Fruit fly (Drosophila melanogaster) whole organism, embryonic: ENCODE results near the gene Cp7Fa.

ENCODE experiments used
- Adf1 ChIP-seq: fragments of 200-800 bp; sonication (Bioruptor generic); IDR thresholded peaks from 2 replicates; pipeline ENCODE4 v1.3.6; 2022; ENCODE audit warnings: missing biosample characterization, missing genetic modification characterization
- CG10321 ChIP-seq: fragments of 200-800 bp; sonication (Bioruptor generic); IDR thresholded peaks from 2 replicates; pipeline ENCODE4 v1.3.6; 2022; ENCODE audit warnings: missing biosample characterization, missing genetic modification characterization
- CG10959 ChIP-seq: fragments of 200-800 bp; sonication (Bioruptor generic); IDR thresholded peaks from 2 replicates; pipeline ENCODE4 v1.3.6; 2022; ENCODE audit warnings: missing biosample characterization, missing genetic modification characterization
- CG11696 ChIP-seq: fragments of 200-800 bp; sonication (Bioruptor generic); IDR thresholded peaks from 2 replicates; pipeline ENCODE4 v1.3.6; 2022; ENCODE audit warnings: missing biosample characterization, missing genetic modification characterization
- CG12155 ChIP-seq: fragments of 200-800 bp; sonication (Bioruptor generic); optimal IDR thresholded peaks from 3 replicates; lab custom pipeline; 2016; ENCODE audit warnings: missing biosample characterization, missing genetic modification characterization
- CG12744 ChIP-seq: fragments of 200-800 bp; sonication (Bioruptor generic); optimal IDR thresholded peaks from 2 replicates; lab custom pipeline; 2016; ENCODE audit warnings: missing biosample characterization, missing genetic modification characterization
- CG13287 ChIP-seq: fragments of 200-800 bp; sonication (Bioruptor generic); IDR thresholded peaks from 2 replicates; pipeline ENCODE4 v1.3.6; 2022; ENCODE audit warnings: missing biosample characterization, missing genetic modification characterization; ENCODE audit not compliant: partially characterized antibody
- CG13775 ChIP-seq: fragments of 200-800 bp; sonication (Bioruptor generic); optimal IDR thresholded peaks from 3 replicates; lab custom pipeline; 2017; ENCODE audit warnings: missing biosample characterization, mild to moderate bottlenecking, missing genetic modification characterization
- CG14014 ChIP-seq: fragments of 200-800 bp; sonication (Bioruptor generic); IDR thresholded peaks from 2 replicates; pipeline ENCODE4 v1.3.6; 2022; ENCODE audit warnings: missing biosample characterization, missing genetic modification characterization
- CG1647 ChIP-seq: fragments of 200-800 bp; sonication (Bioruptor generic); optimal IDR thresholded peaks from 3 replicates; lab custom pipeline; 2016; ENCODE audit warnings: missing biosample characterization, missing genetic modification characterization
- CG16863 ChIP-seq: fragments of 200-800 bp; sonication (Bioruptor generic); optimal IDR thresholded peaks from 3 replicates; lab custom pipeline; 2016; ENCODE audit warnings: missing biosample characterization, missing genetic modification characterization
- CG17186 ChIP-seq: fragments of 200-800 bp; sonication (Bioruptor generic); optimal IDR thresholded peaks from 3 replicates; lab custom pipeline; 2017; ENCODE audit warnings: missing biosample characterization, missing genetic modification reagents, missing genetic modification characterization
- CG17912 ChIP-seq: fragments of 200-800 bp; sonication (Bioruptor generic); optimal IDR thresholded peaks from 2 replicates; lab custom pipeline; 2018; ENCODE audit warnings: missing biosample characterization, mild to moderate bottlenecking, missing genetic modification characterization
- CG18764 ChIP-seq: fragments of 200-800 bp; sonication (Bioruptor generic); optimal IDR thresholded peaks from 3 replicates; lab custom pipeline; 2016; ENCODE audit warnings: missing biosample characterization, missing genetic modification characterization
- CG33557 ChIP-seq: fragments of 200-800 bp; sonication (Bioruptor generic); optimal IDR thresholded peaks from 2 replicates; lab custom pipeline; 2019; ENCODE audit warnings: missing biosample characterization, mild to moderate bottlenecking, missing genetic modification characterization, moderate library complexity
- CG3726 ChIP-seq: fragments of 200-800 bp; sonication (Bioruptor generic); IDR thresholded peaks from 3 replicates; pipeline ENCODE4, ENCODE4 v1.3.6; 2022; ENCODE audit warnings: missing biosample characterization, missing genetic modification characterization
- CG6175 ChIP-seq: fragments of 200-800 bp; sonication (Bioruptor generic); IDR thresholded peaks from 3 replicates; pipeline ENCODE4 v1.3.6; 2022; ENCODE audit warnings: missing biosample characterization, missing genetic modification characterization
- CG6683 ChIP-seq: fragments of 200-800 bp; sonication (Bioruptor generic); optimal IDR thresholded peaks from 2 replicates; lab custom pipeline; 2017; ENCODE audit warnings: missing biosample characterization, mild to moderate bottlenecking, missing genetic modification characterization, missing genetic modification reagents
- CG6765 ChIP-seq: fragments of 200-800 bp; sonication (Bioruptor generic); optimal IDR thresholded peaks from 3 replicates; lab custom pipeline; 2017; ENCODE audit warnings: missing biosample characterization, mild to moderate bottlenecking, missing genetic modification characterization
- CG7839 ChIP-seq: fragments of 200-800 bp; sonication (Bioruptor generic); optimal IDR thresholded peaks from 3 replicates; lab custom pipeline; 2018; ENCODE audit warnings: missing biosample characterization, mild to moderate bottlenecking, missing genetic modification characterization, moderate library complexity
- CkIIα-i1 ChIP-seq: fragments of 200-800 bp; sonication (Bioruptor generic); IDR thresholded peaks from 2 replicates; pipeline ENCODE4 v1.3.6; 2022; ENCODE audit warnings: missing biosample characterization, missing genetic modification characterization
- ERR ChIP-seq: fragments of 200-800 bp; sonication (Bioruptor generic); optimal IDR thresholded peaks from 2 replicates; lab custom pipeline; 2016; ENCODE audit warnings: missing biosample characterization, missing genetic modification characterization
- Fer1 ChIP-seq: fragments of 200-800 bp; sonication (Bioruptor generic); optimal IDR thresholded peaks from 2 replicates; lab custom pipeline; 2017; ENCODE audit warnings: missing biosample characterization, mild to moderate bottlenecking, missing genetic modification characterization
- HmgD ChIP-seq: fragments of 200-800 bp; sonication (Bioruptor generic); optimal IDR thresholded peaks from 3 replicates; lab custom pipeline; 2016; ENCODE audit warnings: missing biosample characterization, missing genetic modification characterization
- Lpt ChIP-seq: fragments of >200 bp; optimal IDR thresholded peaks from 2 replicates; lab custom pipeline; 2018; ENCODE audit warnings: missing biosample characterization, missing genetic modification characterization
- Mad ChIP-seq: fragments of 200-800 bp; sonication (Bioruptor generic); optimal IDR thresholded peaks from 2 replicates; lab custom pipeline; 2016; ENCODE audit warnings: missing biosample characterization, missing genetic modification characterization
- NC2α ChIP-seq: fragments of 200-800 bp; sonication (Bioruptor generic); optimal IDR thresholded peaks from 2 replicates; lab custom pipeline; 2016; ENCODE audit warnings: missing biosample characterization, missing genetic modification characterization
- NC2β ChIP-seq: fragments of 200-800 bp; sonication (Bioruptor generic); optimal IDR thresholded peaks from 2 replicates; lab custom pipeline; 2016; ENCODE audit warnings: missing biosample characterization, missing genetic modification characterization
- Oli ChIP-seq: fragments of 200-800 bp; sonication (Bioruptor generic); optimal IDR thresholded peaks from 2 replicates; lab custom pipeline; 2018; ENCODE audit warnings: missing biosample characterization, mild to moderate bottlenecking, missing genetic modification characterization, moderate library complexity
- Opbp ChIP-seq: fragments of 200-800 bp; sonication (Bioruptor generic); IDR thresholded peaks from 3 replicates; pipeline ENCODE4 v1.3.6; 2022; ENCODE audit warnings: missing biosample characterization, missing genetic modification characterization; ENCODE audit not compliant: partially characterized antibody
- Ssrp ChIP-seq: fragments of 200-800 bp; sonication (Bioruptor generic); optimal IDR thresholded peaks from 2 replicates; lab custom pipeline; 2018; ENCODE audit warnings: missing biosample characterization, mild to moderate bottlenecking, missing genetic modification characterization, moderate library complexity
- Xbp1 ChIP-seq: fragments of 200-800 bp; sonication (Bioruptor generic); optimal IDR thresholded peaks from 3 replicates; lab custom pipeline; 2016; ENCODE audit warnings: missing biosample characterization, mild to moderate bottlenecking, missing genetic modification characterization
- Xrp1 ChIP-seq: fragments of 200-800 bp; sonication (Bioruptor generic); IDR thresholded peaks from 2 replicates; pipeline ENCODE4 v1.3.6; 2022; ENCODE audit warnings: missing biosample characterization, missing genetic modification characterization
- cg ChIP-seq: fragments of 200-800 bp; sonication (Bioruptor generic); optimal IDR thresholded peaks from 3 replicates; lab custom pipeline; 2019; ENCODE audit warnings: missing biosample characterization, mild to moderate bottlenecking, missing genetic modification characterization, moderate library complexity
- danr ChIP-seq: fragments of 200-800 bp; sonication (Bioruptor generic); IDR thresholded peaks from 2 replicates; pipeline ENCODE4 v1.3.6; 2022; ENCODE audit warnings: missing biosample characterization, missing genetic modification characterization
- gcm2 ChIP-seq: fragments of 200-800 bp; sonication (Bioruptor generic); optimal IDR thresholded peaks from 2 replicates; lab custom pipeline; 2016; ENCODE audit warnings: missing biosample characterization, missing genetic modification characterization
- gem ChIP-seq: fragments of 200-800 bp; sonication (Bioruptor generic); optimal IDR thresholded peaks from 2 replicates; lab custom pipeline; 2019; ENCODE audit warnings: missing biosample characterization, mild to moderate bottlenecking, missing genetic modification characterization, moderate library complexity
- gsb ChIP-seq: fragments of 200-800 bp; sonication (Bioruptor generic); IDR thresholded peaks from 2 replicates; pipeline ENCODE4 v1.3.6; 2022; ENCODE audit warnings: missing biosample characterization, missing genetic modification characterization
- her ChIP-seq: fragments of 200-800 bp; sonication (Bioruptor generic); optimal IDR thresholded peaks from 2 replicates; lab custom pipeline; 2016; ENCODE audit warnings: missing biosample characterization, missing genetic modification characterization
- hkb ChIP-seq, 2 experiments: fragments of 200-800 bp in 1 of 2; fragments of >200 bp in 1 of 2; sonication (Bioruptor generic) in 1 of 2; IDR thresholded peaks in 1 of 2; optimal IDR thresholded peaks in 1 of 2; 2 replicates each; pipeline versions ENCODE4 v1.3.6 to Lab custom; 2017 to 2022; ENCODE audit warnings: missing biosample characterization in 1 of 2, missing genetic modification characterization in 1 of 2
- inv ChIP-seq: fragments of 200-800 bp; sonication (Bioruptor generic); IDR thresholded peaks from 2 replicates; pipeline ENCODE4 v1.3.6; 2022; ENCODE audit warnings: missing biosample characterization, missing genetic modification characterization; ENCODE audit not compliant: partially characterized antibody
- kay ChIP-seq: fragments of 200-800 bp; sonication (Bioruptor generic); optimal IDR thresholded peaks from 2 replicates; lab custom pipeline; 2016; ENCODE audit warnings: missing biosample characterization, missing genetic modification characterization
- onecut ChIP-seq: fragments of 200-800 bp; sonication (Bioruptor generic); IDR thresholded peaks from 2 replicates; pipeline ENCODE4 v1.3.6; 2022; ENCODE audit warnings: missing biosample characterization, missing genetic modification characterization
- p53 ChIP-seq: fragments of 200-800 bp; sonication (Bioruptor generic); optimal IDR thresholded peaks from 2 replicates; lab custom pipeline; 2016; ENCODE audit warnings: missing biosample characterization, missing genetic modification characterization
- pan ChIP-seq, 4 experiments: fragments of >200 bp in 3 of 4; fragments of 200-800 bp in 1 of 4; sonication (Bioruptor generic) in 1 of 4; optimal IDR thresholded peaks in 3 of 4; IDR thresholded peaks in 1 of 4; 2 replicates each; pipeline versions ENCODE4 v1.3.6 to Lab custom; 2017 to 2022; ENCODE audit warnings: missing biosample characterization in 2 of 4, missing genetic modification characterization in 2 of 4, mixed read lengths in 1 of 4
- peb ChIP-seq: fragments of 200-800 bp; sonication (Bioruptor generic); IDR thresholded peaks from 2 replicates; pipeline ENCODE4 v1.3.6; 2022; ENCODE audit warnings: missing biosample characterization, missing genetic modification characterization
- sens-2 ChIP-seq: fragments of 200-800 bp; sonication (Bioruptor generic); IDR thresholded peaks from 2 replicates; pipeline ENCODE4 v1.3.6; 2022; ENCODE audit warnings: missing biosample characterization, missing genetic modification characterization
- shn ChIP-seq: fragments of 200-800 bp; sonication (Bioruptor generic); optimal IDR thresholded peaks from 3 replicates; lab custom pipeline; 2016; ENCODE audit warnings: missing biosample characterization, missing genetic modification characterization
- slbo ChIP-seq: fragments of 200-800 bp; sonication (Bioruptor generic); IDR thresholded peaks from 2 replicates; pipeline ENCODE4 v1.3.6; 2022; ENCODE audit warnings: missing biosample characterization, missing genetic modification characterization
- unpg ChIP-seq: fragments of 200-800 bp; sonication (Bioruptor generic); optimal IDR thresholded peaks from 3 replicates; lab custom pipeline; 2018; ENCODE audit warnings: missing biosample characterization, mild to moderate bottlenecking, missing genetic modification characterization, moderate library complexity
- vvl ChIP-seq: fragments of 200-800 bp; sonication (Bioruptor generic); IDR thresholded peaks from 2 replicates; pipeline ENCODE4 v1.3.6; 2022; ENCODE audit warnings: missing biosample characterization, missing genetic modification characterization

Cp7Fa gene

DNA sequence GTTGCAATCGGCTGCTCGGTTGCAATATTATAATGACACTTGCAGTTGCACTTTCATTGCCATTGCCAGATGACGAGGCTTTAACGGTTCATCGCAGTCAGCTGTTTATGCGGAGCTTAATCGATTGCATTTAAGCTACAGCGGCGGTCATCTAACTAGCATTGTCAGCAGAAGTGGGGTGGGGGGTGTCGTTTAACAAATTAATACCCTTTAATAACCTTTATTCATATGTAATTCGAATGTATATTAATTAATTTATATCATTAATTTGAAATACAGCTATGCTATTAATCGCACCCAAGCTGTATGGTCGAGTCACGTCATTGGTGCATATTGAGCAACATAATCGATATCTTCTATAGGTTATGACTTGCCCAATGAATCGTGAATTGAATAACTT is 22.2 kb downstream of the Cp7Fa start (continued):
- peak; percentile 62 for TF ChIP-seq Fer1 (GFP tag; lab: Kevin White, UChicago)
- TF ChIP-seq Xbp1 (GFP tag; lab: Kevin White, UChicago): peak; percentile 82
- peak; percentile 87 for TF ChIP-seq unpg (GFP tag; lab: Kevin White, UChicago)
- TF ChIP-seq Ssrp: peak; percentile 78
- TF ChIP-seq CG16863 (GFP tag; lab: Kevin White, UChicago): peak; percentile 11
- no peak for TF ChIP-seq p53 (GFP tag; lab: Kevin White, UChicago)
- TF ChIP-seq slbo (GFP tag; lab: Robert Waterston, UW): peak; percentile 78
- no peak for TF ChIP-seq CG12744 (GFP tag; lab: Kevin White, UChicago)
- TF ChIP-seq gsb: no peak; the same call in 1 of the 2 replicates
- TF ChIP-seq CG6175 (GFP tag; lab: Robert Waterston, UW): 0 out of 3 replicates have a peak, but pooled peaks have one; percentile 17
- TF ChIP-seq vvl (GFP tag; lab: Robert Waterston, UW): peak; percentile 92
- TF ChIP-seq Oli: peak; percentile 86
- TF ChIP-seq CG13287 (GFP tag; lab: Robert Waterston, UW): no peak
- no peak for TF ChIP-seq Opbp (GFP tag; lab: Robert Waterston, UW)
- TF ChIP-seq pan (optimal IDR thresholded peaks at IDR 0.05; lab: Kevin White, UChicago): no peak
- TF ChIP-seq pan (GFP tag; optimal IDR thresholded peaks at IDR 0.05 in 1 of 2, IDR thresholded peaks at IDR 0.05 in 1 of 2): peak in 1 of 2 experiments; percentile 90
- no peak for TF ChIP-seq Mad (GFP tag; lab: Kevin White, UChicago)
- TF ChIP-seq gem (tag; lab: Kevin White, UChicago): peak; percentile 84
- TF ChIP-seq CG17912: peak; percentile 13
- TF ChIP-seq Xrp1 (GFP tag; lab: Robert Waterston, UW): peak; percentile 83
- peak; percentile 87 for TF ChIP-seq onecut (GFP tag; lab: Robert Waterston, UW)
- peak; percentile 33; the same call in 1 of the 2 replicates for TF ChIP-seq CG10321 (GFP tag; lab: Robert Waterston, UW)
- TF ChIP-seq CG3726 (GFP tag; lab: Robert Waterston, UW): peak; percentile 81; the same call in 2 of the 3 replicates
- no peak for TF ChIP-seq Adf1 (GFP tag; lab: Robert Waterston, UW)
- TF ChIP-seq CG11696 (GFP tag; lab: Robert Waterston, UW): peak; percentile 86
- no peak for TF ChIP-seq CG33557
- TF ChIP-seq CkIIα-i1: no peak
- peak; percentile 81 for TF ChIP-seq sens-2 (GFP tag; lab: Robert Waterston, UW)
- no peak for TF ChIP-seq HmgD
- TF ChIP-seq NC2α (GFP tag; lab: Kevin White, UChicago): no peak
- TF ChIP-seq gcm2: no peak
- peak; percentile 54 for TF ChIP-seq kay
- TF ChIP-seq CG17186 (GFP tag; lab: Kevin White, UChicago): no peak
- TF ChIP-seq inv (GFP tag; lab: Robert Waterston, UW): no peak
- TF ChIP-seq CG1647: peak; percentile 48
- TF ChIP-seq shn (GFP tag; lab: Kevin White, UChicago): no peak
- no peak for TF ChIP-seq ERR (GFP tag; lab: Kevin White, UChicago)
- TF ChIP-seq CG6765 (GFP tag; lab: Kevin White, UChicago): no peak
- TF ChIP-seq CG18764 (GFP tag; lab: Kevin White, UChicago): peak; percentile 36
- TF ChIP-seq CG10959 (GFP tag; lab: Robert Waterston, UW): peak; percentile 66
- TF ChIP-seq NC2β: no peak
- TF ChIP-seq cg (GFP tag; lab: Kevin White, UChicago): no peak
- no peak for TF ChIP-seq CG6683 (GFP tag; lab: Kevin White, UChicago)
- peak; percentile 87 for TF ChIP-seq CG7839 (tag; lab: Kevin White, UChicago)
- TF ChIP-seq her: no peak
- TF ChIP-seq CG13775 (GFP tag; lab: Kevin White, UChicago): peak; percentile 49
- no peak for TF ChIP-seq hkb (optimal IDR thresholded peaks at IDR 0.05; lab: Kevin White, UChicago)
- peak; percentile 93 for TF ChIP-seq hkb (GFP tag; IDR thresholded peaks at IDR 0.05; lab: Robert Waterston, UW)
- peak; percentile 41 for TF ChIP-seq CG12155
- peak; percentile 78; the same call in 1 of the 2 replicates for TF ChIP-seq peb (GFP tag; lab: Robert Waterston, UW)
- peak; percentile 85 for TF ChIP-seq CG14014 (GFP tag; lab: Robert Waterston, UW)
- peak; percentile 44; the same call in 1 of the 2 replicates for TF ChIP-seq danr (GFP tag; lab: Robert Waterston, UW)
- no peak for TF ChIP-seq Lpt (GFP tag; lab: Kevin White, UChicago)
